Worm (Caenorhabditis elegans) whole organism, midembryonic: ENCODE data around the gene C09B8.8.

ENCODE experiments used
- flt-1 ChIP-seq: fragments of 200-800 bp; sonication (Bioruptor generic); IDR thresholded peaks from 2 replicates; pipeline ENCODE4 v1.3.6; 2022; ENCODE audit warnings: missing genetic modification characterization, missing compliant biosample characterization
- klf-2 ChIP-seq: fragments of 200-800 bp; sonication (Bioruptor generic); conservative IDR thresholded peaks from 2 replicates; pipeline ENCODE4 v1.3.6; 2022; ENCODE audit warnings: missing genetic modification reagents, missing genetic modification characterization, missing compliant biosample characterization
- med-1 ChIP-seq: sonication (generic microtip); optimal IDR thresholded peaks from 2 replicates; lab custom pipeline; 2017; ENCODE audit warnings: missing genetic modification characterization, mild to moderate bottlenecking, missing compliant biosample characterization, antibody characterized with exemption, missing genetic modification reagents; ENCODE audit not compliant: insufficient read depth
- ref-1 ChIP-seq: fragments of 200-800 bp; sonication (Bioruptor generic); conservative IDR thresholded peaks from 2 replicates; pipeline ENCODE4 v1.3.6; 2022; ENCODE audit warnings: missing genetic modification reagents, missing genetic modification characterization, missing compliant biosample characterization
- tab-1 ChIP-seq: fragments of 200-800 bp; sonication (Bioruptor generic); IDR thresholded peaks from 2 replicates; pipeline ENCODE4 v1.3.6; 2022; ENCODE audit warnings: missing genetic modification characterization, missing compliant biosample characterization
- ztf-23 ChIP-seq: fragments of 200-800 bp; sonication (Bioruptor generic); IDR thresholded peaks from 2 replicates; pipeline ENCODE4 v1.3.6; 2022; ENCODE audit warnings: missing genetic modification reagents, missing genetic modification characterization, missing compliant biosample characterization
- ztf-29 ChIP-seq: fragments of 200-800 bp; sonication (Bioruptor generic); IDR thresholded peaks from 2 replicates; pipeline ENCODE4 v1.3.6; 2022; ENCODE audit warnings: missing genetic modification reagents, missing genetic modification characterization, missing compliant biosample characterization

DNA sequence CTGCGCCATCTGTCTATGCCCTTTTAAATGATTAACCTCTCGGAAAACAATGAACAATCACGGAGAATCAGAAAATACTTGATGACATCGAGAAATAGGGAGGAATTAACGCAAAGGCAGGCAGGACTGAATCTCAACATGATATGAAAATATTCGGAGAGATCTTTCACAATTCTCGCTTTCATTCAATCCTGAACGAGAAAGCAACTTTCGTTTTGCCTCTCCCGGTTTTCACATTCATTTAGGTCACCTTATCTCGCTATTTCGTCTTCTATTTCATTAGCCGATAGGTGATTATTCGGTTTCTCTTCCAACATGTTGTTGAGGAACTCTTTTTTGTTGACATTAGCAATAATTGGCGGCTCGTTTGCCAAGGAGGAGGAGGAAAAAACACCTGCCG, 11.0 kb upstream of the C09B8.8 start:
- TF ChIP-seq ztf-23 (GFP tag; lab: Robert Waterston, UW): no peak
- TF ChIP-seq tab-1 (GFP tag; lab: Robert Waterston, UW): no peak
- no peak for TF ChIP-seq klf-2 (GFP tag; lab: Robert Waterston, UW)
- no peak for TF ChIP-seq ztf-29 (GFP tag; lab: Robert Waterston, UW)
- TF ChIP-seq ref-1 (GFP tag; lab: Robert Waterston, UW): no peak
- no peak for TF ChIP-seq flt-1 (GFP tag; lab: Robert Waterston, UW)
- no peak for TF ChIP-seq med-1 (GFP tag; lab: Kevin White, UChicago)
